Worm (Caenorhabditis elegans) whole organism, late embryonic: ENCODE data around the gene C16C8.12.

ENCODE experiments used
- C08G9.2 ChIP-seq: sonication (generic microtip); optimal IDR thresholded peaks from 2 replicates; lab custom pipeline; 2016; ENCODE audit warnings: mild to moderate bottlenecking, missing genetic modification characterization, moderate library complexity, missing compliant biosample characterization
- C38D4.7 ChIP-seq: fragments of 200-800 bp; sonication (Bioruptor generic); optimal IDR thresholded peaks from 2 replicates; lab custom pipeline; 2018; ENCODE audit warnings: mild to moderate bottlenecking, missing genetic modification characterization, moderate library complexity, missing compliant biosample characterization
- F13H6.1 ChIP-seq: sonication (generic microtip); optimal IDR thresholded peaks from 2 replicates; lab custom pipeline; 2016; ENCODE audit warnings: missing genetic modification characterization, missing compliant biosample characterization
- K09A11.1 ChIP-seq: sonication (generic microtip); optimal IDR thresholded peaks from 2 replicates; lab custom pipeline; 2017; ENCODE audit warnings: antibody characterized with exemption, mild to moderate bottlenecking, missing genetic modification characterization, missing compliant biosample characterization; ENCODE audit not compliant: insufficient read depth
- T23F11.4 ChIP-seq: fragments of 200-800 bp; sonication (Bioruptor generic); optimal IDR thresholded peaks from 2 replicates; lab custom pipeline; 2018; ENCODE audit warnings: mild to moderate bottlenecking, missing genetic modification characterization, missing compliant biosample characterization
- ceh-14 ChIP-seq: sonication (generic microtip); optimal IDR thresholded peaks from 2 replicates; lab custom pipeline; 2016; ENCODE audit warnings: missing genotype, missing genetic modification characterization, missing compliant biosample characterization
- ceh-18 ChIP-seq: sonication (generic microtip); optimal IDR thresholded peaks from 2 replicates; lab custom pipeline; 2016; ENCODE audit warnings: missing genetic modification characterization, missing compliant biosample characterization
- ceh-19 ChIP-seq: fragments of 200-800 bp; sonication (Bioruptor generic); optimal IDR thresholded peaks from 2 replicates; lab custom pipeline; 2018; ENCODE audit warnings: mild to moderate bottlenecking, missing genetic modification characterization, missing compliant biosample characterization
- ceh-22 ChIP-seq: sonication (generic microtip); optimal IDR thresholded peaks from 2 replicates; lab custom pipeline; 2017; ENCODE audit warnings: missing biosample characterization, missing genetic modification characterization
- ceh-24 ChIP-seq: sonication (generic microtip); optimal IDR thresholded peaks from 2 replicates; lab custom pipeline; 2016; ENCODE audit warnings: mild to moderate bottlenecking, missing genetic modification characterization, missing compliant biosample characterization
- ceh-30 ChIP-seq: fragments of 150-350 bp; optimal IDR thresholded peaks from 2 replicates; lab custom pipeline; 2014; ENCODE audit warnings: missing biosample characterization, missing genetic modification characterization
- ceh-31 ChIP-seq: sonication (generic microtip); optimal IDR thresholded peaks from 2 replicates; lab custom pipeline; 2016; ENCODE audit warnings: missing genetic modification characterization, missing compliant biosample characterization
- che-1 ChIP-seq: sonication (generic microtip); optimal IDR thresholded peaks from 2 replicates; lab custom pipeline; 2016; ENCODE audit warnings: mild to moderate bottlenecking, missing genetic modification characterization, missing compliant biosample characterization
- dmd-4 ChIP-seq: sonication (generic microtip); optimal IDR thresholded peaks from 2 replicates; lab custom pipeline; 2016; ENCODE audit warnings: borderline replicate concordance, missing genetic modification characterization, missing compliant biosample characterization
- dve-1 ChIP-seq: sonication (generic microtip); optimal IDR thresholded peaks from 2 replicates; lab custom pipeline; 2017; ENCODE audit warnings: antibody characterized with exemption, mild to moderate bottlenecking, missing genetic modification characterization, missing compliant biosample characterization
- elt-2 ChIP-seq: sonication (generic microtip); optimal IDR thresholded peaks from 2 replicates; lab custom pipeline; 2016; ENCODE audit warnings: missing genetic modification reagents, missing genetic modification characterization, missing compliant biosample characterization
- ets-4 ChIP-seq: sonication (generic microtip); optimal IDR thresholded peaks from 2 replicates; lab custom pipeline; 2016; ENCODE audit warnings: missing genetic modification characterization, missing compliant biosample characterization
- eyg-1 ChIP-seq: sonication (generic microtip); optimal IDR thresholded peaks from 2 replicates; lab custom pipeline; 2016; ENCODE audit warnings: missing genotype, missing genetic modification characterization, missing compliant biosample characterization
- fkh-10 ChIP-seq: fragments of 150-350 bp; optimal IDR thresholded peaks from 2 replicates; lab custom pipeline; 2014; ENCODE audit warnings: missing biosample characterization, missing genetic modification reagents, missing genetic modification characterization
- fkh-6 ChIP-seq: sonication (generic microtip); optimal IDR thresholded peaks from 2 replicates; lab custom pipeline; 2016; ENCODE audit warnings: missing genetic modification characterization, missing compliant biosample characterization
- gmeb-2 ChIP-seq: sonication (generic microtip); optimal IDR thresholded peaks from 2 replicates; lab custom pipeline; 2016; ENCODE audit warnings: missing genetic modification characterization, inconsistent platforms, missing compliant biosample characterization
- hlh-13 ChIP-seq: fragments of 200-800 bp; sonication (Bioruptor generic); optimal IDR thresholded peaks from 2 replicates; lab custom pipeline; 2018; ENCODE audit warnings: mild to moderate bottlenecking, missing genetic modification characterization, missing compliant biosample characterization
- hlh-15 ChIP-seq: sonication (generic microtip); optimal IDR thresholded peaks from 2 replicates; lab custom pipeline; 2016; ENCODE audit warnings: missing genetic modification characterization, missing compliant biosample characterization
- hlh-30 ChIP-seq: sonication (generic microtip); optimal IDR thresholded peaks from 2 replicates; lab custom pipeline; 2017; ENCODE audit warnings: antibody characterized with exemption, missing genetic modification characterization, missing compliant biosample characterization; ENCODE audit not compliant: insufficient read depth
- hlh-8 ChIP-seq: sonication (generic microtip); optimal IDR thresholded peaks from 2 replicates; lab custom pipeline; 2016; ENCODE audit warnings: missing genotype, missing genetic modification characterization, missing compliant biosample characterization
- lin-11 ChIP-seq: fragments of 200-800 bp; sonication (Bioruptor generic); optimal IDR thresholded peaks from 2 replicates; lab custom pipeline; 2018; ENCODE audit warnings: mild to moderate bottlenecking, missing genetic modification characterization, missing compliant biosample characterization
- mec-3 ChIP-seq: sonication (generic microtip); optimal IDR thresholded peaks from 2 replicates; lab custom pipeline; 2016; ENCODE audit warnings: borderline replicate concordance, missing genetic modification characterization, missing compliant biosample characterization
- nhr-11 ChIP-seq: fragments of 150-350 bp; optimal IDR thresholded peaks from 2 replicates; lab custom pipeline; 2014; ENCODE audit warnings: missing biosample characterization, missing genetic modification characterization
- npax-4 ChIP-seq: sonication (generic microtip); optimal IDR thresholded peaks from 2 replicates; lab custom pipeline; 2016; ENCODE audit warnings: missing genetic modification characterization, missing compliant biosample characterization
- odd-2 ChIP-seq: sonication (generic microtip); optimal IDR thresholded peaks from 2 replicates; lab custom pipeline; 2017; ENCODE audit warnings: antibody characterized with exemption, mild to moderate bottlenecking, missing genetic modification characterization, missing compliant biosample characterization
- pax-1 ChIP-seq: fragments of 150-350 bp; optimal IDR thresholded peaks from 2 replicates; lab custom pipeline; 2014; ENCODE audit warnings: missing biosample characterization, missing genetic modification characterization
- pha-2 ChIP-seq: sonication (generic microtip); optimal IDR thresholded peaks from 2 replicates; lab custom pipeline; 2017; ENCODE audit warnings: mild to moderate bottlenecking, missing genetic modification characterization, missing compliant biosample characterization
- pha-4 ChIP-seq: fragments of 150-350 bp; optimal IDR thresholded peaks from 2 replicates; lab custom pipeline; 2018; ENCODE audit warnings: missing biosample characterization, missing genetic modification reagents, missing genetic modification characterization
- pqm-1 ChIP-seq: sonication (generic microtip); optimal IDR thresholded peaks from 2 replicates; lab custom pipeline; 2016; ENCODE audit warnings: missing genetic modification characterization, missing compliant biosample characterization
- pros-1 ChIP-seq: fragments of 150-350 bp; optimal IDR thresholded peaks from 2 replicates; lab custom pipeline; 2014; ENCODE audit warnings: missing biosample characterization, missing genetic modification reagents, missing genetic modification characterization
- ref-2 ChIP-seq: sonication (generic microtip); optimal IDR thresholded peaks from 2 replicates; lab custom pipeline; 2016; ENCODE audit warnings: missing genetic modification characterization, missing compliant biosample characterization
- sdc-2 ChIP-seq: sonication (generic microtip); optimal IDR thresholded peaks from 2 replicates; lab custom pipeline; 2016; ENCODE audit warnings: missing genotype, missing genetic modification characterization, missing compliant biosample characterization
- sox-2 ChIP-seq: fragments of 200-800 bp; sonication (Bioruptor generic); IDR thresholded peaks from 2 replicates; pipeline ENCODE4 v1.3.6; 2022; ENCODE audit warnings: missing genetic modification reagents, missing genetic modification characterization, missing compliant biosample characterization
- syd-9 ChIP-seq: sonication (generic microtip); optimal IDR thresholded peaks from 2 replicates; lab custom pipeline; 2016; ENCODE audit warnings: mild to moderate bottlenecking, missing genetic modification characterization, moderate library complexity, missing compliant biosample characterization
- tbx-2 ChIP-seq: sonication (generic microtip); optimal IDR thresholded peaks from 2 replicates; lab custom pipeline; 2016; ENCODE audit warnings: missing genetic modification characterization, missing compliant biosample characterization
- tbx-7 ChIP-seq: sonication (generic microtip); optimal IDR thresholded peaks from 2 replicates; lab custom pipeline; 2016; ENCODE audit warnings: missing genotype, missing genetic modification characterization, missing compliant biosample characterization
- ttx-3 ChIP-seq: sonication (generic microtip); optimal IDR thresholded peaks from 2 replicates; lab custom pipeline; 2016; ENCODE audit warnings: missing genetic modification reagents, missing genetic modification characterization, missing compliant biosample characterization
- unc-3 ChIP-seq, 2 experiments: fragments of 200-800 bp in 1 of 2; sonication (Bioruptor generic) in 1 of 2; sonication (generic microtip) in 1 of 2; conservative IDR thresholded peaks in 1 of 2; optimal IDR thresholded peaks in 1 of 2; 2 replicates each; pipeline versions ENCODE4 v1.3.6 to Lab custom; 2016 to 2022; ENCODE audit warnings: missing compliant biosample characterization in 2 of 2, missing genetic modification characterization in 2 of 2, missing genetic modification reagents in 1 of 2
- unc-42 ChIP-seq: sonication (generic microtip); optimal IDR thresholded peaks from 2 replicates; lab custom pipeline; 2016; ENCODE audit warnings: missing genotype, missing genetic modification characterization, missing compliant biosample characterization
- ztf-16 ChIP-seq: sonication (generic microtip); optimal IDR thresholded peaks from 2 replicates; lab custom pipeline; 2017; ENCODE audit warnings: missing genetic modification characterization, missing compliant biosample characterization

The C16C8.12 gene

ce11 chrII:3439244-3439698 lies 13.2 kb upstream of the C16C8.12 start (continued):
- TF ChIP-seq syd-9 (tag; lab: Kevin White, UChicago) (no peak), hlh-8 (tag; lab: Kevin White, UChicago) (no peak), sox-2 (no peak), K09A11.1 (tag; lab: Kevin White, UChicago) (no peak), hlh-15 (tag; lab: Kevin White, UChicago) (peak; percentile 20), elt-2 (tag; lab: Kevin White, UChicago) (peak; percentile 97), hlh-30 (tag; lab: Kevin White, UChicago) (no peak), ceh-14 (tag; lab: Kevin White, UChicago) (peak; percentile 47), ceh-18 (tag; lab: Kevin White, UChicago) (no peak), sdc-2 (tag; lab: Kevin White, UChicago) (peak; percentile 44), C38D4.7 (GFP tag; lab: Kevin White, UChicago) (peak; percentile 57), ceh-31 (tag; lab: Kevin White, UChicago) (no peak), npax-4 (no peak), ceh-22 (no peak), nhr-11 (tag; lab: Kevin White, UChicago) (no peak), hlh-13 (peak; percentile 48), ceh-30 (no peak), ztf-16 (tag; lab: Kevin White, UChicago) (no peak), T23F11.4 (peak; percentile 26), mec-3 (tag; lab: Kevin White, UChicago) (no peak), tbx-2 (peak; percentile 8), ets-4 (no peak), F13H6.1 (tag; lab: Kevin White, UChicago) (no peak), pax-1 (tag; lab: Kevin White, UChicago) (no peak), gmeb-2 (peak; percentile 59), fkh-10 (GFP tag; lab: Kevin White, UChicago) (no peak), pha-4 (tag; lab: Kevin White, UChicago) (no peak), ref-2 (tag; lab: Kevin White, UChicago) (no peak), tbx-7 (tag; lab: Kevin White, UChicago) (no peak), fkh-6 (tag; lab: Kevin White, UChicago) (no peak), odd-2 (tag; lab: Kevin White, UChicago) (no peak), pqm-1 (no peak), pha-2 (peak; percentile 56), dve-1 (tag; lab: Kevin White, UChicago) (peak; percentile 30), C08G9.2 (tag; lab: Kevin White, UChicago) (peak; percentile 12), ceh-19 (GFP tag; lab: Kevin White, UChicago) (peak; percentile 16), pros-1 (no peak), unc-42 (tag; lab: Kevin White, UChicago) (no peak), ceh-24 (no peak), lin-11 (tag; lab: Kevin White, UChicago) (peak; percentile 15), ttx-3 (no peak), unc-3 (GFP tag; conservative IDR thresholded peaks at IDR 0.05; lab: Robert Waterston, UW) (peak; percentile 56; the same call in 1 of the 2 replicates), unc-3 (tag; optimal IDR thresholded peaks at IDR 0.05; lab: Kevin White, UChicago) (no peak), eyg-1 (tag; lab: Kevin White, UChicago) (no peak), dmd-4 (peak; percentile 31), che-1 (tag; lab: Kevin White, UChicago) (peak; percentile 63)
